Worm (Caenorhabditis elegans): Measurements from ENCODE around the gene fbxo-11.2.

The fbxo-11.2 gene

ce11 chrIII:1016080-1016479 lies 37.0 kb downstream of the fbxo-11.2 start, which contains the start of gene Y34F4.3:
Gene Y34F4.3 (minus strand): TSS chrIII:1016180.
- TF ChIP-seq blmp-1 (tag; optimal IDR thresholded peaks at IDR 0.05) (no peak), nhr-84 (tag; optimal IDR thresholded peaks at IDR 0.05) (no peak), zag-1 (tag; optimal IDR thresholded peaks at IDR 0.05) (no peak), lsy-2 (tag; optimal IDR thresholded peaks at IDR 0.05) (no peak), vab-15 (tag; optimal IDR thresholded peaks at IDR 0.05) (no peak), nhr-11 (tag; optimal IDR thresholded peaks at IDR 0.05) (no peak), fkh-8 (tag; optimal IDR thresholded peaks at IDR 0.05) (no peak), elt-2 (tag; optimal IDR thresholded peaks at IDR 0.05) (no peak), unc-130 (tag; optimal IDR thresholded peaks at IDR 0.05) (no peak), ceh-90 (tag; optimal IDR thresholded peaks at IDR 0.05) (no peak), irx-1 (tag; optimal IDR thresholded peaks at IDR 0.05) (no peak), rnt-1 (tag; optimal IDR thresholded peaks at IDR 0.05) (no peak), unc-86 (tag; optimal IDR thresholded peaks at IDR 0.05) (no peak), Y116A8C.19 (tag; optimal IDR thresholded peaks at IDR 0.05; ENCODE audit: borderline replicate concordance) (no peak), nhr-77 (tag; optimal IDR thresholded peaks at IDR 0.05) (no peak), tbx-2 (tag; optimal IDR thresholded peaks at IDR 0.05) (no peak), mep-1 (tag; optimal IDR thresholded peaks at IDR 0.05) (no peak), nhr-90 (tag; optimal IDR thresholded peaks at IDR 0.05; ENCODE audit: poor library complexity) (no peak), lir-3 (tag; optimal IDR thresholded peaks at IDR 0.05; ENCODE audit: poor library complexity) (no peak), alr-1 (tag; optimal IDR thresholded peaks at IDR 0.05; ENCODE audit: borderline replicate concordance) (no peak)

DNA sequence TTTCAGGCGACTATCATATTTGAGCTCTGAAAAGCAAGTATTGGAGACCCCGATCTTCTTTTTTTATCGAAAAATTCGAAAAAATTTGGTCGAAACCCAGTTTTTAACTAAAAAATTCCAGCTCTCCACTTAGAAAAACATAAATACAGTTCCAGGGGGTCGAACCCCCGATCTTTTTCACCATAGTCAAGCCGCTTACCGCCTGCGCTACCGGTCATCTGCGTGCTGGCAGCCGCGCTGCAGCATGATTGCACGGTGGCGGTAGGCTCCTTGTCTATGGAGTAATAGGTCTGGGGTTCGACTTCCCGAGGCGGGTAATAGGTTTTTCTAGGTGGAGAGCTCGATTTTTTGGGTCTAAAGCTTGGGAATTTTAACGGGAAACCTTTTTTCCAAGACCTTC lies 43.3 kb downstream of the fbxo-11.2 start, which contains the start of gene clc-24:
Gene clc-24 (plus strand): TSS at position 263 of the 400 bp plus-strand sequence.
- no peak for TF ChIP-seq snu-23 (GFP tag; optimal IDR thresholded peaks at IDR 0.05)
- TF ChIP-seq irx-1 (tag; optimal IDR thresholded peaks at IDR 0.05) = no peak
- no peak for TF ChIP-seq ceh-88 (GFP tag; IDR thresholded peaks at IDR 0.05)
- TF ChIP-seq xbp-1 (tag; optimal IDR thresholded peaks at IDR 0.05) = no peak
- no peak for TF ChIP-seq fkh-4 (tag; optimal IDR thresholded peaks at IDR 0.05; ENCODE audit: borderline replicate concordance)

- TF ChIP-seq vab-15 (tag; optimal IDR thresholded peaks at IDR 0.05) (no peak), sptf-1 (tag; optimal IDR thresholded peaks at IDR 0.05) (no peak), nhr-28 (tag; optimal IDR thresholded peaks at IDR 0.05) (no peak), mep-1 (tag; optimal IDR thresholded peaks at IDR 0.05) (no peak), lin-35 (GFP tag; optimal IDR thresholded peaks at IDR 0.05) (no peak), C16A3.4 (tag; optimal IDR thresholded peaks at IDR 0.05) (no peak), Y116A8C.19 (tag; optimal IDR thresholded peaks at IDR 0.05; ENCODE audit: borderline replicate concordance) (no peak), ceh-90 (tag; optimal IDR thresholded peaks at IDR 0.05) (no peak), ceh-88 (GFP tag; IDR thresholded peaks at IDR 0.05) (no peak), egl-13 (tag; optimal IDR thresholded peaks at IDR 0.05) (no peak), mab-9 (GFP tag; IDR thresholded peaks at IDR 0.05) (no peak), F16B12.6 (tag; optimal IDR thresholded peaks at IDR 0.05) (no peak), C04F5.9 (tag; optimal IDR thresholded peaks at IDR 0.05) (no peak), jun-1 (tag; optimal IDR thresholded peaks at IDR 0.05) (no peak), skn-1 (tag; optimal IDR thresholded peaks at IDR 0.05) (no peak), ces-1 (GFP tag; optimal IDR thresholded peaks at IDR 0.05) (no peak), nhr-11 (tag; optimal IDR thresholded peaks at IDR 0.05) (no peak), ztf-4 (tag; optimal IDR thresholded peaks at IDR 0.05) (no peak), tbx-2 (tag; optimal IDR thresholded peaks at IDR 0.05) (no peak), swsn-7 (tag; optimal IDR thresholded peaks at IDR 0.05) (no peak)
These were observed 45.0 kb downstream of the fbxo-11.2 start, which contains the start of gene clc-27 for ce11 chrIII:1008091-1008490. Gene clc-27 (plus strand): TSS chrIII:1008391.

All from whole organism, L1 larva.